Worm (Caenorhabditis elegans): Measurements from ENCODE around the gene fkh-5.

DNA sequence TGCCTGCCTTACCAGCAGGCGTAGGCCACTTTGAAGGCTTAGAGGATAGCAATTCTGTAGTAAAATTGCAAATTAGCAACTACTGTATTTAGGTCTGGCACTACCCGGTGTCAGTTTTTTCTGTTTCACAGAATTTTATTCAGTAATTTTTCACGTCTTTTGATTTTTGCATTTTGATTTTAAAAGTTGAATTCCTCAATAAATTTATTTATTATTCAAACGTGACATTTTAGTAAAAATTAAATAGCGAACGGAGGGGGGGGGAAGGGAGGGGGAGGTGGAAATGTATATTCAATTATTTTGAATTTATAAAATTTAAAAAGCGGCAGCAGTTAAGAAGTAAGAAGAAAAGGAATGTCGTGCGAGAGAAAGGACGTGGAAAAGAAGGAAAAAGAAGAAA is 27.2 kb upstream of the fkh-5 start, which contains the start of gene F26A1.4:
- no peak for TF ChIP-seq dao-5 (tag; optimal IDR thresholded peaks at IDR 0.05)
- no peak for TF ChIP-seq him-1 (tag; optimal IDR thresholded peaks at IDR 0.05)
